Worm (Caenorhabditis elegans): ENCODE results near the gene rml-1.

ce11 chrIII:13741410-13741809, 26.5 kb downstream of the rml-1 start:
- TF ChIP-seq him-1 (tag; optimal IDR thresholded peaks at IDR 0.05) (no peak), dao-5 (tag; optimal IDR thresholded peaks at IDR 0.05) (no peak), W03F9.2 (tag; optimal IDR thresholded peaks at IDR 0.05) (no peak)

All from whole organism, L4/young adult.